Fruit fly (Drosophila melanogaster): ENCODE results near the gene CG8833.

The CG8833 gene

dm6 chr3L:13938470-13939150 is 9.8 kb upstream of the CG8833 start (continued):
- TF ChIP-seq CG18764 (GFP tag; optimal IDR thresholded peaks at IDR 0.05) = peak; percentile 73
- TF ChIP-seq CG11398 (GFP tag; optimal IDR thresholded peaks at IDR 0.05) = peak; percentile 86
- TF ChIP-seq gt (GFP tag; IDR thresholded peaks at IDR 0.05) = no peak
- TF ChIP-seq CG6791 (GFP tag; IDR thresholded peaks at IDR 0.05; ENCODE audit: partially characterized antibody) = 0 out of 3 replicates have a peak, but pooled peaks have one; percentile 41
- peak; percentile 81 for TF ChIP-seq Dip3 (GFP tag; optimal IDR thresholded peaks at IDR 0.05)
- TF ChIP-seq Oli (tag; optimal IDR thresholded peaks at IDR 0.05) = peak; percentile 95
- TF ChIP-seq tap (tag; optimal IDR thresholded peaks at IDR 0.05) = peak; percentile 74
- no peak; the same call in none of the 2 replicates for TF ChIP-seq wor (GFP tag; IDR thresholded peaks at IDR 0.05)
- TF ChIP-seq stc (GFP tag; IDR thresholded peaks at IDR 0.05) = peak; percentile 68
- TF ChIP-seq Antp (GFP tag; optimal IDR thresholded peaks at IDR 0.05) = peak; percentile 86
- TF ChIP-seq CG11695 (GFP tag; IDR thresholded peaks at IDR 0.05) = peak; percentile 85; the same call in 2 of the 3 replicates
- TF ChIP-seq danr (GFP tag; IDR thresholded peaks at IDR 0.05) = peak; percentile 88
- TF ChIP-seq org-1 (GFP tag; optimal IDR thresholded peaks at IDR 0.05) = peak; percentile 90
- TF ChIP-seq CG7987 (GFP tag; optimal IDR thresholded peaks at IDR 0.05) = peak; percentile 41
- no peak for TF ChIP-seq CG17612 (GFP tag; IDR thresholded peaks at IDR 0.05)
- TF ChIP-seq ems (GFP tag; optimal IDR thresholded peaks at IDR 0.05) = peak; percentile 85
- peak; percentile 80 for TF ChIP-seq pnt (GFP tag; optimal IDR thresholded peaks at IDR 0.05)
- TF ChIP-seq prd (optimal IDR thresholded peaks at IDR 0.05) = no peak
- peak; percentile 70; the same call in 2 of the 3 replicates for TF ChIP-seq prd (GFP tag; IDR thresholded peaks at IDR 0.05)
- TF ChIP-seq CG15073 (GFP tag; optimal IDR thresholded peaks at IDR 0.05) = no peak
- peak; percentile 93 for TF ChIP-seq CG6765 (GFP tag; optimal IDR thresholded peaks at IDR 0.05)
- peak; percentile 36 for TF ChIP-seq Hey (tag; optimal IDR thresholded peaks at IDR 0.05)
- peak; percentile 83 for TF ChIP-seq CG17568 (GFP tag; optimal IDR thresholded peaks at IDR 0.05)
- TF ChIP-seq yki (optimal IDR thresholded peaks at IDR 0.05) = no peak
- TF ChIP-seq Doc3 (GFP tag; IDR thresholded peaks at IDR 0.05; ENCODE audit: partially characterized antibody) = no peak
- TF ChIP-seq otp (GFP tag; IDR thresholded peaks at IDR 0.05) = no peak
- TF ChIP-seq pum (GFP tag; optimal IDR thresholded peaks at IDR 0.05) = peak; percentile 86
- no peak for TF ChIP-seq CG16779 (GFP tag; IDR thresholded peaks at IDR 0.05)
- peak; percentile 62 for TF ChIP-seq CG3407 (GFP tag; optimal IDR thresholded peaks at IDR 0.05)
- peak; percentile 61; the same call in 1 of the 2 replicates for TF ChIP-seq E2f1 (GFP tag; IDR thresholded peaks at IDR 0.05)
- TF ChIP-seq CG32767 (GFP tag; IDR thresholded peaks at IDR 0.05) = peak; percentile 66
- no peak for TF ChIP-seq Poxn (GFP tag; IDR thresholded peaks at IDR 0.05)
- TF ChIP-seq Mes4 (GFP tag; optimal IDR thresholded peaks at IDR 0.05) = peak; percentile 87
- TF ChIP-seq nerfin-1 (tag; optimal IDR thresholded peaks at IDR 0.05) = peak; percentile 90
- peak in 1 of 2 experiments; percentile 69 for TF ChIP-seq Dfd (GFP tag; optimal IDR thresholded peaks at IDR 0.05)
- peak; percentile 93 for TF ChIP-seq CG13775 (GFP tag; optimal IDR thresholded peaks at IDR 0.05)
- TF ChIP-seq unc-4 (GFP tag; IDR thresholded peaks at IDR 0.05; ENCODE audit: partially characterized antibody) = no peak
- TF ChIP-seq CG5245 (GFP tag; optimal IDR thresholded peaks at IDR 0.05) = peak; percentile 71
- TF ChIP-seq tio (GFP tag; optimal IDR thresholded peaks at IDR 0.05) = peak; percentile 95
- TF ChIP-seq kay (GFP tag; optimal IDR thresholded peaks at IDR 0.05) = peak; percentile 68
- peak; percentile 75 for TF ChIP-seq CG30020 (tag; optimal IDR thresholded peaks at IDR 0.05)
- TF ChIP-seq sim (GFP tag; IDR thresholded peaks at IDR 0.05) = no peak
- no peak for TF ChIP-seq CG42726 (GFP tag; IDR thresholded peaks at IDR 0.05; ENCODE audit: partially characterized antibody)
- TF ChIP-seq CG33213 (GFP tag; optimal IDR thresholded peaks at IDR 0.05) = peak; percentile 75
- no peak for TF ChIP-seq MTF-1 (GFP tag; optimal IDR thresholded peaks at IDR 0.05; ENCODE audit: borderline replicate concordance)
- TF ChIP-seq Dp (GFP tag; optimal IDR thresholded peaks at IDR 0.05) = no peak
- TF ChIP-seq ci (GFP tag; IDR thresholded peaks at IDR 0.05) = peak; percentile 42; the same call in 1 of the 3 replicates
- no peak for TF ChIP-seq hbn (GFP tag; IDR thresholded peaks at IDR 0.05; ENCODE audit: partially characterized antibody)
- TF ChIP-seq CG7839 (tag; optimal IDR thresholded peaks at IDR 0.05) = peak; percentile 93
- no peak for TF ChIP-seq sr (GFP tag; IDR thresholded peaks at IDR 0.05)

All from whole organism, embryonic.